Worm (Caenorhabditis elegans): ENCODE results near the gene T09A5.15.

Gene T09A5.15

ce11 chrII:7832054-7832453 lies 25.7 kb upstream of the T09A5.15 start, which contains the start of gene T09A5.14:
T09A5.14 (plus strand) TSS chrII:7832354.
- TF ChIP-seq ceh-45 (GFP tag; IDR thresholded peaks at IDR 0.05) (no peak), hlh-6 (tag; optimal IDR thresholded peaks at IDR 0.05) (no peak), syd-9 (tag; optimal IDR thresholded peaks at IDR 0.05) (no peak), nhr-11 (tag; optimal IDR thresholded peaks at IDR 0.05) (no peak), ahr-1 (tag; optimal IDR thresholded peaks at IDR 0.05) (no peak), ceh-19 (GFP tag; optimal IDR thresholded peaks at IDR 0.05) (no peak), ceh-34 (tag; optimal IDR thresholded peaks at IDR 0.05) (no peak), Y22D7AL.16 (tag; optimal IDR thresholded peaks at IDR 0.05) (no peak), ceh-22 (tag; optimal IDR thresholded peaks at IDR 0.05) (no peak), gmeb-2 (tag; optimal IDR thresholded peaks at IDR 0.05) (no peak), rnt-1 (tag; optimal IDR thresholded peaks at IDR 0.05) (no peak), ceh-18 (tag; optimal IDR thresholded peaks at IDR 0.05) (no peak), sox-2 (GFP tag; IDR thresholded peaks at IDR 0.05) (no peak), nhr-232 (tag; optimal IDR thresholded peaks at IDR 0.05) (no peak), C38D4.7 (GFP tag; optimal IDR thresholded peaks at IDR 0.05) (no peak), unc-55 (GFP tag; optimal IDR thresholded peaks at IDR 0.05) (no peak), fkh-6 (tag; optimal IDR thresholded peaks at IDR 0.05) (no peak), ets-4 (tag; optimal IDR thresholded peaks at IDR 0.05) (no peak), T23F11.4 (GFP tag; optimal IDR thresholded peaks at IDR 0.05) (no peak)

- TF ChIP-seq ceh-30 (tag; optimal IDR thresholded peaks at IDR 0.05): no peak
- no peak for TF ChIP-seq nhr-11 (tag; optimal IDR thresholded peaks at IDR 0.05)
- no peak for TF ChIP-seq odd-2 (tag; optimal IDR thresholded peaks at IDR 0.05)
- TF ChIP-seq hlh-30 (tag; optimal IDR thresholded peaks at IDR 0.05; ENCODE audit: insufficient read depth): no peak
- TF ChIP-seq ceh-45 (GFP tag; IDR thresholded peaks at IDR 0.05): no peak
- TF ChIP-seq T23F11.4 (GFP tag; optimal IDR thresholded peaks at IDR 0.05): no peak
- TF ChIP-seq ceh-24 (tag; optimal IDR thresholded peaks at IDR 0.05): no peak
- TF ChIP-seq lin-11 (tag; optimal IDR thresholded peaks at IDR 0.05): no peak
- TF ChIP-seq ceh-6 (GFP tag; optimal IDR thresholded peaks at IDR 0.05): no peak
- no peak for TF ChIP-seq F13H6.1 (tag; optimal IDR thresholded peaks at IDR 0.05)
- TF ChIP-seq ama-1 (optimal IDR thresholded peaks at IDR 0.05): no peak
- no peak for TF ChIP-seq ceh-48 (tag; optimal IDR thresholded peaks at IDR 0.05)
- no peak for TF ChIP-seq hlh-8 (tag; optimal IDR thresholded peaks at IDR 0.05)
- no peak for TF ChIP-seq rnt-1 (tag; optimal IDR thresholded peaks at IDR 0.05)
- TF ChIP-seq sox-2 (GFP tag; IDR thresholded peaks at IDR 0.05): no peak
- no peak for TF ChIP-seq eyg-1 (tag; optimal IDR thresholded peaks at IDR 0.05)
- no peak for TF ChIP-seq elt-2 (tag; optimal IDR thresholded peaks at IDR 0.05)
- TF ChIP-seq ceh-14 (tag; optimal IDR thresholded peaks at IDR 0.05): no peak
- TF ChIP-seq elt-4 (tag; optimal IDR thresholded peaks at IDR 0.05): no peak
Observed at ce11 chrII:7835314-7835713, 22.4 kb upstream of the T09A5.15 start, which contains the start of gene cex-2. cex-2 (minus strand) TSS chrII:7835414.

- TF ChIP-seq ceh-14 (tag; optimal IDR thresholded peaks at IDR 0.05) (no peak), K09A11.1 (tag; optimal IDR thresholded peaks at IDR 0.05; ENCODE audit: insufficient read depth) (no peak), C38D4.7 (GFP tag; optimal IDR thresholded peaks at IDR 0.05) (no peak), dve-1 (tag; optimal IDR thresholded peaks at IDR 0.05) (no peak), unc-42 (tag; optimal IDR thresholded peaks at IDR 0.05) (no peak), ceh-19 (GFP tag; optimal IDR thresholded peaks at IDR 0.05) (no peak), unc-55 (GFP tag; optimal IDR thresholded peaks at IDR 0.05) (peak; percentile 43), ceh-34 (tag; optimal IDR thresholded peaks at IDR 0.05) (peak; percentile 64), pha-4 (tag; optimal IDR thresholded peaks at IDR 0.05) (no peak), syd-9 (tag; optimal IDR thresholded peaks at IDR 0.05) (no peak), sox-4 (tag; optimal IDR thresholded peaks at IDR 0.05) (no peak), ceh-18 (tag; optimal IDR thresholded peaks at IDR 0.05) (peak; percentile 63), lim-6 (tag; optimal IDR thresholded peaks at IDR 0.05) (no peak), ceh-2 (tag; optimal IDR thresholded peaks at IDR 0.05) (no peak), F13H6.1 (tag; optimal IDR thresholded peaks at IDR 0.05) (no peak), lin-11 (tag; optimal IDR thresholded peaks at IDR 0.05) (no peak), ahr-1 (tag; optimal IDR thresholded peaks at IDR 0.05) (no peak), ceh-6 (GFP tag; optimal IDR thresholded peaks at IDR 0.05) (no peak), gmeb-2 (tag; optimal IDR thresholded peaks at IDR 0.05) (no peak), fax-1 (tag; optimal IDR thresholded peaks at IDR 0.05) (no peak), T23F11.4 (GFP tag; optimal IDR thresholded peaks at IDR 0.05) (no peak), ceh-45 (GFP tag; IDR thresholded peaks at IDR 0.05) (no peak), ceh-31 (tag; optimal IDR thresholded peaks at IDR 0.05) (no peak), pax-1 (tag; optimal IDR thresholded peaks at IDR 0.05) (no peak), npax-4 (tag; optimal IDR thresholded peaks at IDR 0.05) (no peak), che-1 (tag; optimal IDR thresholded peaks at IDR 0.05) (no peak), K02D7.2 (tag; optimal IDR thresholded peaks at IDR 0.05) (no peak), pha-2 (tag; optimal IDR thresholded peaks at IDR 0.05) (no peak), rnt-1 (tag; optimal IDR thresholded peaks at IDR 0.05) (peak; percentile 32), tbx-7 (tag; optimal IDR thresholded peaks at IDR 0.05) (no peak)
Observed at ce11 chrII:7836613-7837226, 21.0 kb upstream of the T09A5.15 start.

Measured in whole organism, late embryonic.